Fruit fly (Drosophila melanogaster) whole organism, embryonic: ENCODE data around the gene POLDIP2.
A peak's percentile ranks its signal among the peaks of the same experiment; 100 is the strongest.

Experiments used
- Abd-B ChIP-seq: fragments of 200-800 bp; sonication (Bioruptor generic); optimal IDR thresholded peaks from 2 replicates; lab custom pipeline; 2018; ENCODE audit warnings: missing biosample characterization, mild to moderate bottlenecking, missing genetic modification characterization, moderate library complexity
- Bteb2 ChIP-seq: fragments of 200-800 bp; sonication (Bioruptor generic); optimal IDR thresholded peaks from 2 replicates; lab custom pipeline; 2016; ENCODE audit warnings: missing biosample characterization, missing genetic modification characterization
- CG1024 ChIP-seq: fragments of 200-800 bp; sonication (Bioruptor generic); IDR thresholded peaks from 2 replicates; pipeline ENCODE4 v1.3.6; 2022; ENCODE audit warnings: missing biosample characterization, missing genetic modification characterization
- CG10321 ChIP-seq: fragments of 200-800 bp; sonication (Bioruptor generic); IDR thresholded peaks from 2 replicates; pipeline ENCODE4 v1.3.6; 2022; ENCODE audit warnings: missing biosample characterization, missing genetic modification characterization
- CG12744 ChIP-seq: fragments of 200-800 bp; sonication (Bioruptor generic); optimal IDR thresholded peaks from 2 replicates; lab custom pipeline; 2016; ENCODE audit warnings: missing biosample characterization, missing genetic modification characterization
- CG14965 ChIP-seq: fragments of 200-800 bp; sonication (Bioruptor generic); optimal IDR thresholded peaks from 2 replicates; lab custom pipeline; 2016; ENCODE audit warnings: missing biosample characterization, missing genetic modification characterization, borderline replicate concordance
- CG16813 ChIP-seq: fragments of 200-800 bp; sonication (Bioruptor generic); IDR thresholded peaks from 3 replicates; pipeline ENCODE4 v1.3.6; 2022; ENCODE audit warnings: missing biosample characterization, missing genetic modification characterization; ENCODE audit not compliant: partially characterized antibody
- CG2678 ChIP-seq: fragments of 200-800 bp; sonication (Bioruptor generic); optimal IDR thresholded peaks from 3 replicates; lab custom pipeline; 2019; ENCODE audit warnings: missing biosample characterization, mild to moderate bottlenecking, missing genetic modification characterization, moderate library complexity
- CG2875 ChIP-seq: fragments of 200-800 bp; sonication (Bioruptor generic); optimal IDR thresholded peaks from 2 replicates; lab custom pipeline; 2017; ENCODE audit warnings: missing biosample characterization, mild to moderate bottlenecking, missing genetic modification characterization, missing genetic modification reagents
- CG30403 ChIP-seq: fragments of 200-800 bp; sonication (Bioruptor generic); optimal IDR thresholded peaks from 3 replicates; lab custom pipeline; 2016; ENCODE audit warnings: missing biosample characterization, missing genetic modification characterization
- CG31365 ChIP-seq: fragments of 200-800 bp; sonication (Bioruptor generic); optimal IDR thresholded peaks from 2 replicates; lab custom pipeline; 2018; ENCODE audit warnings: missing biosample characterization, mild to moderate bottlenecking, missing genetic modification characterization
- CG32767 ChIP-seq: fragments of 200-800 bp; sonication (Bioruptor generic); IDR thresholded peaks from 2 replicates; pipeline ENCODE4 v1.3.6; 2022; ENCODE audit warnings: missing biosample characterization, missing genetic modification characterization
- CG32772 ChIP-seq: fragments of 200-800 bp; sonication (Bioruptor generic); IDR thresholded peaks from 2 replicates; pipeline ENCODE4 v1.3.6; 2022; ENCODE audit warnings: missing biosample characterization, missing genetic modification characterization
- CG33213 ChIP-seq: fragments of 200-800 bp; sonication (Bioruptor generic); optimal IDR thresholded peaks from 3 replicates; lab custom pipeline; 2016; ENCODE audit warnings: missing biosample characterization, missing genetic modification characterization
- CG4424 ChIP-seq: fragments of 200-800 bp; sonication (Bioruptor generic); optimal IDR thresholded peaks from 3 replicates; lab custom pipeline; 2016; ENCODE audit warnings: missing biosample characterization, missing genetic modification characterization
- CG4617 ChIP-seq: fragments of 200-800 bp; sonication (Bioruptor generic); optimal IDR thresholded peaks from 3 replicates; lab custom pipeline; 2016; ENCODE audit warnings: missing biosample characterization, missing genetic modification characterization, borderline replicate concordance
- CG4820 ChIP-seq: fragments of 200-800 bp; sonication (Bioruptor generic); optimal IDR thresholded peaks from 3 replicates; lab custom pipeline; 2016; ENCODE audit warnings: missing biosample characterization, missing genetic modification characterization
- CG6175 ChIP-seq: fragments of 200-800 bp; sonication (Bioruptor generic); IDR thresholded peaks from 3 replicates; pipeline ENCODE4 v1.3.6; 2022; ENCODE audit warnings: missing biosample characterization, missing genetic modification characterization
- CG6689 ChIP-seq: fragments of 200-800 bp; sonication (Bioruptor generic); IDR thresholded peaks from 2 replicates; pipeline ENCODE4 v1.3.6; 2022; ENCODE audit warnings: missing biosample characterization, missing genetic modification characterization
- CG7786 ChIP-seq: fragments of 200-800 bp; sonication (Bioruptor generic); optimal IDR thresholded peaks from 2 replicates; lab custom pipeline; 2016; ENCODE audit warnings: missing biosample characterization, missing genetic modification characterization
- CoRest ChIP-seq: fragments of 200-800 bp; sonication (Bioruptor generic); optimal IDR thresholded peaks from 3 replicates; lab custom pipeline; 2018; ENCODE audit warnings: missing biosample characterization, mild to moderate bottlenecking, missing genetic modification characterization, moderate library complexity
- D19B ChIP-seq: fragments of 200-800 bp; sonication (Bioruptor generic); optimal IDR thresholded peaks from 2 replicates; lab custom pipeline; 2017; ENCODE audit warnings: missing biosample characterization, mild to moderate bottlenecking, missing genetic modification characterization
- Doc3 ChIP-seq: fragments of 200-800 bp; sonication (Bioruptor generic); IDR thresholded peaks from 3 replicates; pipeline ENCODE4 v1.3.6; 2022; ENCODE audit warnings: missing biosample characterization, missing genetic modification characterization; ENCODE audit not compliant: partially characterized antibody
- Ets65A ChIP-seq: fragments of 200-800 bp; sonication (Bioruptor generic); peaks from one replicate; lab custom pipeline; 2016; ENCODE audit warnings: missing biosample characterization, missing genetic modification characterization
- Oaz ChIP-seq: fragments of 200-800 bp; sonication (Bioruptor generic); IDR thresholded peaks from 2 replicates; pipeline ENCODE4 v1.3.6; 2022; ENCODE audit warnings: missing biosample characterization, missing genetic modification characterization
- Pdp1 ChIP-seq, 2 experiments: fragments of 200-800 bp; sonication (Bioruptor generic); optimal IDR thresholded peaks; 3 replicates each; lab custom pipeline; 2016; ENCODE audit warnings: missing biosample characterization in 2 of 2, missing genetic modification characterization in 2 of 2, mild to moderate bottlenecking in 1 of 2, moderate library complexity in 1 of 2
- Six4 ChIP-seq: fragments of 200-800 bp; sonication (Bioruptor generic); optimal IDR thresholded peaks from 2 replicates; lab custom pipeline; 2016; ENCODE audit warnings: missing biosample characterization, missing genetic modification characterization
- Sox102F ChIP-seq: fragments of 200-800 bp; sonication (Bioruptor generic); optimal IDR thresholded peaks from 2 replicates; lab custom pipeline; 2018; ENCODE audit warnings: missing biosample characterization, mild to moderate bottlenecking, missing genetic modification characterization, moderate library complexity
- cwo ChIP-seq: fragments of 200-800 bp; sonication (Bioruptor generic); optimal IDR thresholded peaks from 3 replicates; lab custom pipeline; 2017; ENCODE audit warnings: missing biosample characterization, missing genetic modification characterization, mild to moderate bottlenecking, moderate library complexity, missing genetic modification reagents
- dmrt11E ChIP-seq: fragments of 200-800 bp; sonication (Bioruptor generic); optimal IDR thresholded peaks from 3 replicates; lab custom pipeline; 2018; ENCODE audit warnings: missing biosample characterization, mild to moderate bottlenecking, missing genetic modification characterization, moderate library complexity
- dmrt99B ChIP-seq: fragments of 200-800 bp; sonication (Bioruptor generic); optimal IDR thresholded peaks from 2 replicates; lab custom pipeline; 2018; ENCODE audit warnings: missing biosample characterization, mild to moderate bottlenecking, missing genetic modification characterization, moderate library complexity
- ems ChIP-seq: fragments of 200-800 bp; sonication (Bioruptor generic); optimal IDR thresholded peaks from 3 replicates; lab custom pipeline; 2016; ENCODE audit warnings: missing biosample characterization, missing genetic modification characterization
- eve ChIP-seq, 2 experiments: fragments of >200 bp; optimal IDR thresholded peaks; 2 replicates each; lab custom pipeline; 2017; ENCODE audit warnings: missing biosample characterization in 2 of 2, missing genetic modification characterization in 2 of 2
- fd64A ChIP-seq: fragments of 200-800 bp; sonication (Bioruptor generic); optimal IDR thresholded peaks from 3 replicates; lab custom pipeline; 2018; ENCODE audit warnings: missing biosample characterization, mild to moderate bottlenecking, missing genetic modification characterization
- fd96Cb ChIP-seq: fragments of 200-800 bp; sonication (Bioruptor generic); optimal IDR thresholded peaks from 2 replicates; lab custom pipeline; 2018; ENCODE audit warnings: missing biosample characterization, mild to moderate bottlenecking, missing genetic modification characterization, moderate library complexity
- fru ChIP-seq: fragments of >200 bp; optimal IDR thresholded peaks from 2 replicates; lab custom pipeline; 2017
- gce ChIP-seq: fragments of 200-800 bp; sonication (Bioruptor generic); IDR thresholded peaks from 3 replicates; pipeline ENCODE4 v1.3.6; 2022; ENCODE audit warnings: missing biosample characterization, missing genetic modification characterization
- ken ChIP-seq: fragments of 200-800 bp; sonication (Bioruptor generic); IDR thresholded peaks from 3 replicates; pipeline ENCODE4 v1.3.6; 2022; ENCODE audit warnings: missing biosample characterization, missing genetic modification characterization
- mam ChIP-seq: fragments of 200-800 bp; sonication (Bioruptor generic); optimal IDR thresholded peaks from 3 replicates; lab custom pipeline; 2016; ENCODE audit warnings: missing biosample characterization, missing genetic modification characterization
- nmo ChIP-seq: fragments of 200-800 bp; sonication (Bioruptor generic); optimal IDR thresholded peaks from 2 replicates; lab custom pipeline; 2018; ENCODE audit warnings: missing biosample characterization, mild to moderate bottlenecking, missing genetic modification characterization, moderate library complexity
- pan ChIP-seq, 4 experiments: fragments of >200 bp in 3 of 4; fragments of 200-800 bp in 1 of 4; sonication (Bioruptor generic) in 1 of 4; optimal IDR thresholded peaks in 3 of 4; IDR thresholded peaks in 1 of 4; 2 replicates each; pipeline versions ENCODE4 v1.3.6 to Lab custom; 2017 to 2022; ENCODE audit warnings: missing biosample characterization in 2 of 4, missing genetic modification characterization in 2 of 4, mixed read lengths in 1 of 4
- pb ChIP-seq: fragments of 200-800 bp; sonication (Bioruptor generic); optimal IDR thresholded peaks from 3 replicates; lab custom pipeline; 2016; ENCODE audit warnings: missing biosample characterization, missing genetic modification characterization
- pros ChIP-seq: fragments of 200-800 bp; sonication (Bioruptor generic); optimal IDR thresholded peaks from 3 replicates; lab custom pipeline; 2019; ENCODE audit warnings: missing biosample characterization, mild to moderate bottlenecking, missing genetic modification characterization, moderate library complexity
- psq ChIP-seq: fragments of 200-800 bp; sonication (Bioruptor generic); optimal IDR thresholded peaks from 2 replicates; lab custom pipeline; 2017; ENCODE audit warnings: missing biosample characterization, missing genetic modification characterization
- scrt ChIP-seq: fragments of 200-800 bp; sonication (Bioruptor generic); optimal IDR thresholded peaks from 2 replicates; lab custom pipeline; 2018; ENCODE audit warnings: missing biosample characterization, mild to moderate bottlenecking, missing genetic modification characterization, moderate library complexity
- sens ChIP-seq: fragments of 200-800 bp; sonication (Bioruptor generic); peaks from one replicate; lab custom pipeline; 2016; ENCODE audit warnings: missing biosample characterization, missing genetic modification characterization
- sima ChIP-seq: fragments of 200-800 bp; sonication (Bioruptor generic); optimal IDR thresholded peaks from 2 replicates; lab custom pipeline; 2016; ENCODE audit warnings: missing biosample characterization, missing genetic modification characterization
- tll ChIP-seq, 2 experiments: fragments of 200-800 bp in 1 of 2; fragments of >200 bp in 1 of 2; sonication (Bioruptor generic) in 1 of 2; optimal IDR thresholded peaks; 2 replicates each; lab custom pipeline; 2017 to 2019; ENCODE audit warnings: missing biosample characterization in 2 of 2, missing genetic modification characterization in 2 of 2, mild to moderate bottlenecking in 1 of 2, moderate library complexity in 1 of 2
- ttk ChIP-seq: fragments of 200-800 bp; sonication (Bioruptor generic); IDR thresholded peaks from 2 replicates; pipeline ENCODE4 v2.1.2; 2022; ENCODE audit warnings: missing biosample characterization, missing genetic modification characterization
- twi ChIP-seq: fragments of 200-800 bp; optimal IDR thresholded peaks from 2 replicates; lab custom pipeline; 2019; ENCODE audit warnings: missing biosample characterization, mild to moderate bottlenecking, missing genetic modification characterization, moderate library complexity
- yki ChIP-seq: fragments of >200 bp; optimal IDR thresholded peaks from 3 replicates; lab custom pipeline; 2018
- zfh1 ChIP-seq: fragments of 200-800 bp; sonication (Bioruptor generic); IDR thresholded peaks from 3 replicates; pipeline ENCODE4 v1.3.6; 2022; ENCODE audit warnings: missing biosample characterization, missing genetic modification characterization

Gene POLDIP2

dm6 chr3R:5502646-5503045 lies 35.1 kb downstream of the POLDIP2 start, which contains the start of gene NKCC (continued):
- TF ChIP-seq CG2678 (tag; lab: Kevin White, UChicago) (no peak), scrt (GFP tag; lab: Kevin White, UChicago) (peak; percentile 31), Six4 (GFP tag; lab: Kevin White, UChicago) (no peak), ttk (GFP tag; lab: Robert Waterston, UW) (no peak), eve (GFP tag; optimal IDR thresholded peaks at IDR 0.05; lab: Kevin White, UChicago) (no peak), CG7786 (GFP tag; lab: Kevin White, UChicago) (no peak), CG4617 (GFP tag; lab: Kevin White, UChicago) (no peak), sens (GFP tag; lab: Kevin White, UChicago) (no peak), CoRest (no peak), Doc3 (GFP tag; lab: Robert Waterston, UW) (no peak), CG30403 (GFP tag; lab: Kevin White, UChicago) (no peak), CG33213 (GFP tag; lab: Kevin White, UChicago) (no peak), yki (no peak), mam (GFP tag; lab: Kevin White, UChicago) (no peak), Sox102F (GFP tag; lab: Kevin White, UChicago) (no peak), sima (no peak), dmrt99B (no peak), cwo (GFP tag; lab: Kevin White, UChicago) (no peak), CG32772 (GFP tag; lab: Robert Waterston, UW) (no peak), psq (GFP tag; lab: Kevin White, UChicago) (no peak), pan (optimal IDR thresholded peaks at IDR 0.05; lab: Kevin White, UChicago) (no peak), pan (GFP tag; optimal IDR thresholded peaks at IDR 0.05 in 1 of 2, IDR thresholded peaks at IDR 0.05 in 1 of 2) (no peak), fru (lab: Kevin White, UChicago) (no peak), CG32767 (GFP tag; lab: Robert Waterston, UW) (no peak), Pdp1 (GFP tag; optimal IDR thresholded peaks at IDR 0.05; lab: Kevin White, UChicago) (peak in 1 of 2 experiments; percentile 3), twi (tag; lab: Kevin White, UChicago) (no peak), CG1024 (no peak), tll (GFP tag; optimal IDR thresholded peaks at IDR 0.05; lab: Kevin White, UChicago) (no peak), CG31365 (tag; lab: Kevin White, UChicago) (no peak), Abd-B (GFP tag; lab: Kevin White, UChicago) (no peak), dmrt11E (tag; lab: Kevin White, UChicago) (no peak), D19B (GFP tag; lab: Kevin White, UChicago) (peak; percentile 27), CG4424 (no peak), pros (GFP tag; lab: Kevin White, UChicago) (no peak), ems (GFP tag; lab: Kevin White, UChicago) (no peak), ken (GFP tag; lab: Robert Waterston, UW) (no peak), Oaz (GFP tag; lab: Robert Waterston, UW) (no peak), CG2875 (GFP tag; lab: Kevin White, UChicago) (no peak), gce (no peak), CG10321 (GFP tag; lab: Robert Waterston, UW) (no peak), CG16813 (GFP tag; lab: Robert Waterston, UW) (no peak), nmo (GFP tag; lab: Kevin White, UChicago) (no peak), CG4820 (GFP tag; lab: Kevin White, UChicago) (no peak), Ets65A (no peak), fd96Cb (tag; lab: Kevin White, UChicago) (no peak), CG14965 (GFP tag; lab: Kevin White, UChicago) (no peak), zfh1 (GFP tag; lab: Robert Waterston, UW) (0 out of 3 replicates have a peak, but pooled peaks have one; percentile 12), pb (no peak), CG6689 (GFP tag; lab: Robert Waterston, UW) (no peak), Bteb2 (GFP tag; lab: Kevin White, UChicago) (no peak), CG12744 (GFP tag; lab: Kevin White, UChicago) (no peak), fd64A (GFP tag; lab: Kevin White, UChicago) (no peak), CG6175 (GFP tag; lab: Robert Waterston, UW) (no peak)
